Fruit fly (Drosophila melanogaster) whole organism, prepupa: ENCODE measurements around the gene Rhau.
A peak's percentile ranks its signal among the peaks of the same experiment; 100 is the strongest.

Source experiments
- CG10631 ChIP-seq: fragments of 200-800 bp; sonication (Bioruptor generic); optimal IDR thresholded peaks from 2 replicates; lab custom pipeline; 2016; ENCODE audit warnings: missing biosample characterization, missing genetic modification characterization
- CG11294 ChIP-seq: fragments of 200-800 bp; sonication (Bioruptor generic); IDR thresholded peaks from 2 replicates; pipeline ENCODE4 v1.3.6; 2022; ENCODE audit warnings: missing biosample characterization, missing genetic modification characterization
- CG11902 ChIP-seq: fragments of 200-800 bp; sonication (Bioruptor generic); optimal IDR thresholded peaks from 3 replicates; lab custom pipeline; 2016; ENCODE audit warnings: missing biosample characterization, missing genetic modification characterization
- CG15336 ChIP-seq: fragments of 200-800 bp; sonication (Bioruptor generic); IDR thresholded peaks from 2 replicates; pipeline ENCODE4 v1.3.6; 2022; ENCODE audit warnings: missing biosample characterization, missing genetic modification characterization
- CG16779 ChIP-seq: fragments of 200-800 bp; sonication (Bioruptor generic); optimal IDR thresholded peaks from 3 replicates; lab custom pipeline; 2017; ENCODE audit warnings: missing biosample characterization, mild to moderate bottlenecking, missing genetic modification characterization
- CG32006 ChIP-seq: fragments of 200-800 bp; sonication (Bioruptor generic); optimal IDR thresholded peaks from 3 replicates; lab custom pipeline; 2017; ENCODE audit warnings: missing biosample characterization, mild to moderate bottlenecking, missing genetic modification characterization
- CG34406 ChIP-seq: fragments of 200-800 bp; sonication (Bioruptor generic); optimal IDR thresholded peaks from 3 replicates; lab custom pipeline; 2016; ENCODE audit warnings: missing biosample characterization, missing genetic modification characterization
- CG3919 ChIP-seq: fragments of 200-800 bp; sonication (Bioruptor generic); optimal IDR thresholded peaks from 3 replicates; lab custom pipeline; 2016; ENCODE audit warnings: missing biosample characterization, missing genetic modification characterization
- CG4318 ChIP-seq: fragments of 200-800 bp; sonication (Bioruptor generic); optimal IDR thresholded peaks from 3 replicates; lab custom pipeline; 2017; ENCODE audit warnings: missing biosample characterization, mild to moderate bottlenecking, missing genetic modification characterization
- CG6163 ChIP-seq: fragments of 200-800 bp; sonication (Bioruptor generic); IDR thresholded peaks from 3 replicates; pipeline ENCODE4 v1.3.6; 2022; ENCODE audit warnings: missing biosample characterization, missing genetic modification characterization
- CG6276 ChIP-seq: fragments of 200-800 bp; sonication (Bioruptor generic); optimal IDR thresholded peaks from 2 replicates; lab custom pipeline; 2017; ENCODE audit warnings: missing biosample characterization, mild to moderate bottlenecking, missing genetic modification characterization
- CG6792 ChIP-seq: fragments of 200-800 bp; sonication (Bioruptor generic); optimal IDR thresholded peaks from 3 replicates; lab custom pipeline; 2016; ENCODE audit warnings: missing biosample characterization, missing genetic modification characterization
- CG6854 ChIP-seq: fragments of 200-800 bp; sonication (Bioruptor generic); optimal IDR thresholded peaks from 2 replicates; lab custom pipeline; 2017; ENCODE audit warnings: missing biosample characterization, mild to moderate bottlenecking, missing genetic modification characterization
- CG8119 ChIP-seq: fragments of 200-800 bp; sonication (Bioruptor generic); IDR thresholded peaks from 3 replicates; pipeline ENCODE4 v1.3.6; 2022; ENCODE audit warnings: missing biosample characterization, missing genetic modification characterization
- CG8319 ChIP-seq: fragments of 200-800 bp; sonication (Bioruptor generic); optimal IDR thresholded peaks from 3 replicates; lab custom pipeline; 2016; ENCODE audit warnings: missing biosample characterization, missing genetic modification characterization
- Eip78C ChIP-seq: fragments of 200-800 bp; sonication (Bioruptor generic); peaks from one replicate; lab custom pipeline; 2016; ENCODE audit warnings: missing biosample characterization, missing genetic modification characterization
- Eip93F ChIP-seq: fragments of 200-800 bp; sonication (Bioruptor generic); optimal IDR thresholded peaks from 2 replicates; lab custom pipeline; 2016; ENCODE audit warnings: missing biosample characterization, mild to moderate bottlenecking, missing genetic modification characterization
- Ets21C ChIP-seq: fragments of 200-800 bp; sonication (Bioruptor generic); optimal IDR thresholded peaks from 3 replicates; lab custom pipeline; 2016; ENCODE audit warnings: missing biosample characterization, missing genetic modification characterization
- Ets96B ChIP-seq: fragments of 200-800 bp; optimal IDR thresholded peaks from 2 replicates; lab custom pipeline; 2019; ENCODE audit warnings: missing biosample characterization, mild to moderate bottlenecking, missing genetic modification characterization, moderate library complexity
- Gug ChIP-seq: fragments of 200-800 bp; sonication (Bioruptor generic); IDR thresholded peaks from 2 replicates; pipeline ENCODE4 v1.3.6; 2022; ENCODE audit warnings: missing biosample characterization, missing genetic modification characterization
- Hr38 ChIP-seq: sonication (Bioruptor generic); optimal IDR thresholded peaks from 2 replicates; lab custom pipeline; 2016; ENCODE audit warnings: missing biosample characterization, missing genetic modification characterization
- Hr39 ChIP-seq: fragments of 200-800 bp; sonication (Bioruptor generic); optimal IDR thresholded peaks from 2 replicates; lab custom pipeline; 2016; ENCODE audit warnings: missing biosample characterization, missing genetic modification characterization
- Lpt ChIP-seq: fragments of 200-800 bp; sonication (Bioruptor generic); optimal IDR thresholded peaks from 3 replicates; lab custom pipeline; 2016; ENCODE audit warnings: missing biosample characterization, missing genetic modification characterization
- Met ChIP-seq: fragments of 200-800 bp; sonication (Bioruptor generic); optimal IDR thresholded peaks from 3 replicates; lab custom pipeline; 2016; ENCODE audit warnings: missing biosample characterization, missing genetic modification characterization
- OdsH ChIP-seq: fragments of 200-800 bp; sonication (Bioruptor generic); optimal IDR thresholded peaks from 3 replicates; lab custom pipeline; 2016; ENCODE audit warnings: missing biosample characterization, missing genetic modification characterization
- Sox102F ChIP-seq: fragments of 200-800 bp; sonication (Bioruptor generic); optimal IDR thresholded peaks from 2 replicates; lab custom pipeline; 2016; ENCODE audit warnings: missing biosample characterization, mild to moderate bottlenecking, missing genetic modification characterization
- Sox14 ChIP-seq: fragments of 200-800 bp; sonication (Bioruptor generic); optimal IDR thresholded peaks from 3 replicates; lab custom pipeline; 2016; ENCODE audit warnings: missing biosample characterization, missing genetic modification characterization
- achi ChIP-seq: fragments of 200-800 bp; sonication (Bioruptor generic); optimal IDR thresholded peaks from 3 replicates; lab custom pipeline; 2016; ENCODE audit warnings: missing biosample characterization, missing genetic modification characterization
- acj6 ChIP-seq: fragments of 200-800 bp; sonication (Bioruptor generic); optimal IDR thresholded peaks from 3 replicates; lab custom pipeline; 2016; ENCODE audit warnings: missing biosample characterization, missing genetic modification characterization
- cyc ChIP-seq: fragments of 200-800 bp; sonication (Bioruptor generic); optimal IDR thresholded peaks from 3 replicates; lab custom pipeline; 2016; ENCODE audit warnings: missing biosample characterization, missing genetic modification characterization
- dac ChIP-seq: fragments of 200-800 bp; sonication (Bioruptor generic); optimal IDR thresholded peaks from 2 replicates; lab custom pipeline; 2017; ENCODE audit warnings: missing biosample characterization, mild to moderate bottlenecking, missing genetic modification characterization
- eg ChIP-seq: fragments of 200-800 bp; sonication (Bioruptor generic); IDR thresholded peaks from 3 replicates; pipeline ENCODE4 v1.3.6; 2022; ENCODE audit warnings: missing biosample characterization, missing genetic modification characterization
- esn ChIP-seq: fragments of 200-800 bp; sonication (Bioruptor generic); optimal IDR thresholded peaks from 2 replicates; lab custom pipeline; 2016; ENCODE audit warnings: missing biosample characterization, mild to moderate bottlenecking, missing genetic modification characterization, moderate library complexity
- fd59A ChIP-seq: fragments of 200-800 bp; sonication (Bioruptor generic); optimal IDR thresholded peaks from 2 replicates; lab custom pipeline; 2017; ENCODE audit warnings: missing biosample characterization, mild to moderate bottlenecking, missing genetic modification characterization, missing genetic modification reagents
- fd85E ChIP-seq: fragments of 200-800 bp; sonication (Bioruptor generic); optimal IDR thresholded peaks from 3 replicates; lab custom pipeline; 2016; ENCODE audit warnings: missing biosample characterization, missing genetic modification characterization
- fkh ChIP-seq: fragments of 200-800 bp; sonication (Bioruptor generic); optimal IDR thresholded peaks from 3 replicates; lab custom pipeline; 2017; ENCODE audit warnings: missing biosample characterization, mild to moderate bottlenecking, missing genetic modification characterization, moderate library complexity
- lz ChIP-seq: fragments of 200-800 bp; sonication (Bioruptor generic); optimal IDR thresholded peaks from 3 replicates; lab custom pipeline; 2016; ENCODE audit warnings: missing biosample characterization, missing genetic modification characterization
- net ChIP-seq: fragments of 200-800 bp; sonication (Bioruptor generic); optimal IDR thresholded peaks from 3 replicates; lab custom pipeline; 2016; ENCODE audit warnings: missing biosample characterization, missing genetic modification characterization
- salr ChIP-seq, 2 experiments: fragments of 200-800 bp; sonication (Bioruptor generic); optimal IDR thresholded peaks; 3 replicates each; lab custom pipeline; 2016 to 2018; ENCODE audit warnings: missing biosample characterization in 2 of 2, missing genetic modification characterization in 2 of 2, mild to moderate bottlenecking in 1 of 2
- spab ChIP-seq: fragments of 200-800 bp; sonication (Bioruptor generic); optimal IDR thresholded peaks from 2 replicates; lab custom pipeline; 2017; ENCODE audit warnings: missing biosample characterization, mild to moderate bottlenecking, missing genetic modification characterization, missing genetic modification reagents
- svp ChIP-seq: fragments of 200-800 bp; sonication (Bioruptor generic); peaks from one replicate; lab custom pipeline; 2016; ENCODE audit warnings: missing biosample characterization, missing genetic modification characterization
- topi ChIP-seq: fragments of 200-800 bp; sonication (Bioruptor generic); optimal IDR thresholded peaks from 3 replicates; lab custom pipeline; 2016; ENCODE audit warnings: missing biosample characterization, missing genetic modification characterization
- vri ChIP-seq: fragments of 200-800 bp; sonication (Bioruptor generic); optimal IDR thresholded peaks from 3 replicates; lab custom pipeline; 2016; ENCODE audit warnings: missing biosample characterization, mild to moderate bottlenecking, missing genetic modification characterization

Gene Rhau

DNA sequence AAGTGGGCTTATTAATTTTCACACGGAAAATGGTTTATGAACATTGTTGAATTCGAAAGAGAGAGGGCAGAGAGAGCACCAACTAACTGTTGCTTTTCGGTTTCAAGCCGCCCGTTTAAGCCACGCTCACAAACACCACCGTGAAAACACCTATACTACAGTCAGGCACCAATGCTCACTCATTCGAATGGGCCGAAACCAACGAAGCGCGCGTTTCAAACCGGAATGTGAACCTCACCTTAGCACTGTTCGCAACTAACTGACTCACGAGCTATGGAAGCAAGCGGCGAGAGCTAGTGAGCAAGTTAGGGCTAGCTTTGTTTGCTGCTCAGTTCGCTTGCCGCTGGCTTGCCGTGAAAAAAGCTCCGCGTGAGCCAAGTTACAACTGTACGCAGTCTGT is 36.1 kb upstream of the Rhau start (continued):
- TF ChIP-seq CG8319 (GFP tag; lab: Kevin White, UChicago) (peak; percentile 28), OdsH (GFP tag; lab: Kevin White, UChicago) (no peak), CG4318 (GFP tag; lab: Kevin White, UChicago) (no peak), salr (GFP tag; optimal IDR thresholded peaks at IDR 0.05; lab: Kevin White, UChicago) (no peak), CG8119 (no peak), dac (GFP tag; lab: Kevin White, UChicago) (no peak), CG6854 (GFP tag; lab: Kevin White, UChicago) (peak; percentile 65), CG3919 (peak; percentile 31), Ets96B (no peak), CG6792 (GFP tag; lab: Kevin White, UChicago) (no peak), CG6163 (GFP tag; lab: Robert Waterston, UW) (peak; percentile 58; the same call in 2 of the 3 replicates), Ets21C (GFP tag; lab: Kevin White, UChicago) (no peak), svp (GFP tag; lab: Kevin White, UChicago) (peak; percentile 70), Gug (GFP tag; lab: Robert Waterston, UW) (no peak), vri (GFP tag; lab: Kevin White, UChicago) (peak; percentile 20), Hr39 (GFP tag; lab: Kevin White, UChicago) (no peak)

dm6 chr2L:20792988-20793544 is 35.3 kb upstream of the Rhau start:
- no peak for TF ChIP-seq CG11294 (GFP tag; lab: Robert Waterston, UW)
- TF ChIP-seq net (GFP tag; lab: Kevin White, UChicago), result no peak
- TF ChIP-seq CG6792 (GFP tag; lab: Kevin White, UChicago), result no peak
- TF ChIP-seq CG34406, result no peak
- TF ChIP-seq CG32006, result peak; percentile 14
- no peak for TF ChIP-seq eg (GFP tag; lab: Robert Waterston, UW)
- TF ChIP-seq Lpt (GFP tag; lab: Kevin White, UChicago), result no peak
- no peak for TF ChIP-seq fd59A (GFP tag; lab: Kevin White, UChicago)
- no peak for TF ChIP-seq CG8319 (GFP tag; lab: Kevin White, UChicago)
- TF ChIP-seq Eip78C (GFP tag; lab: Kevin White, UChicago), result peak; percentile 39
- TF ChIP-seq CG6276, result no peak
- TF ChIP-seq Eip93F (GFP tag; lab: Kevin White, UChicago), result no peak
- no peak for TF ChIP-seq achi
- TF ChIP-seq cyc (GFP tag; lab: Kevin White, UChicago), result no peak

dm6 chr2L:20792521-20792920 is 34.7 kb upstream of the Rhau start:
- TF ChIP-seq spab (GFP tag; lab: Kevin White, UChicago) (no peak), CG15336 (GFP tag; lab: Robert Waterston, UW) (0 out of 2 replicates have a peak, but pooled peaks have one; percentile 21), CG16779 (tag; lab: Kevin White, UChicago) (no peak)
- TF ChIP-seq, all 60 proteins: peak for 1

dm6 chr2L:20788050-20788449 is 30.3 kb upstream of the Rhau start:
- no peak for TF ChIP-seq Lpt (GFP tag; lab: Kevin White, UChicago)

DNA sequence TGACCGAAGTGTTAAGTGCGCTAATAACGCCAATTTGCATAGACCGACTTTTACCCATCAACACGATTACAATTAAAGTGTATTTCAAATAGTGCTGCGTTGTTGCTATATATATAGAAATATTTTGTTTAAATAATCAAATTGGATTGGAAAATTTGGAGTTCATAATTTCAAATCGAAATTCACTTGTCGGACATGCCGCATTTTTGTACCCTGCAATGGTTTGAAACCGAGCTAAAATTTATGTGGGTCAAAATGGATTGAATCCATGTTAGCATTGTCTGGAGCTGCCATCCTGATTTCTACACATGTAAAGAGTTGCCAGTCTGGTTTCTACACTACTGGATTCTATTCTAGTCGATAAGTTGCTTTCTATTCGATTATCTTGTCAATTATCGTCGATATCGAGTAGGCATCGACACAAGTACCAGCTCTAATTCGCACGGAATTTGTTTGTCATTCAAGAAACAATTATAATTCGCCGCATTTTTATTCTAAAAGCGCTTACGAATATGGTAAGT is 29.5 kb upstream of the Rhau start, which contains the start of gene Pomp:
Gene Pomp, plus strand, starts transcription at position 386 of the 521 bp plus-strand sequence.
- TF ChIP-seq Sox102F (GFP tag; lab: Kevin White, UChicago) (peak; percentile 76), vri (GFP tag; lab: Kevin White, UChicago) (peak; percentile 61), esn (GFP tag; lab: Kevin White, UChicago) (peak; percentile 82), fkh (GFP tag; lab: Kevin White, UChicago) (no peak), CG6792 (GFP tag; lab: Kevin White, UChicago) (peak; percentile 62), CG6276 (no peak), salr (GFP tag; optimal IDR thresholded peaks at IDR 0.05; lab: Kevin White, UChicago) (peak; percentile 6 to 22), Ets21C (GFP tag; lab: Kevin White, UChicago) (peak; percentile 52), CG11902 (GFP tag; lab: Kevin White, UChicago) (peak; percentile 54), Met (peak; percentile 69), dac (GFP tag; lab: Kevin White, UChicago) (peak; percentile 56), fd85E (GFP tag; lab: Kevin White, UChicago) (peak; percentile 39), Gug (GFP tag; lab: Robert Waterston, UW) (peak; percentile 28; the same call in 1 of the 2 replicates), achi (peak; percentile 69), Eip78C (GFP tag; lab: Kevin White, UChicago) (peak; percentile 93), CG34406 (peak; percentile 73), lz (GFP tag; lab: Kevin White, UChicago) (peak; percentile 66), topi (peak; percentile 74), acj6 (peak; percentile 77), Sox14 (GFP tag; lab: Kevin White, UChicago) (peak; percentile 53), Hr38 (GFP tag; lab: Kevin White, UChicago) (no peak), CG10631 (GFP tag; lab: Kevin White, UChicago) (peak; percentile 68), CG32006 (peak; percentile 75)
